Worm (Caenorhabditis elegans) whole organism, L2 larva: ENCODE results near the gene srw-76.

Experiments used
- C34F6.9 ChIP-seq: fragments of 150-350 bp; optimal IDR thresholded peaks from 2 replicates; lab custom pipeline; 2014; ENCODE audit warnings: missing biosample characterization, missing genetic modification characterization
- ZK546.5 ChIP-seq: sonication (generic microtip); optimal IDR thresholded peaks from 2 replicates; lab custom pipeline; 2017; ENCODE audit warnings: missing biosample characterization, missing genetic modification characterization
- aly-2 ChIP-seq: fragments of 150-350 bp; optimal IDR thresholded peaks from 2 replicates; lab custom pipeline; 2014; ENCODE audit warnings: missing biosample characterization, missing genetic modification characterization
- blmp-1 ChIP-seq: sonication (generic microtip); optimal IDR thresholded peaks from 2 replicates; lab custom pipeline; 2017; ENCODE audit warnings: missing genetic modification characterization, mild to moderate bottlenecking, missing compliant biosample characterization, antibody characterized with exemption, moderate library complexity; ENCODE audit not compliant: insufficient read depth
- ceh-82 ChIP-seq: fragments of 150-350 bp; optimal IDR thresholded peaks from 2 replicates; lab custom pipeline; 2014; ENCODE audit warnings: missing biosample characterization, missing genetic modification characterization
- crh-2 ChIP-seq: sonication (generic microtip); optimal IDR thresholded peaks from 2 replicates; lab custom pipeline; 2017; ENCODE audit warnings: missing biosample characterization, missing genetic modification characterization
- egl-27 ChIP-seq: sonication (generic microtip); optimal IDR thresholded peaks from 3 replicates; lab custom pipeline; 2017; ENCODE audit warnings: missing biosample characterization, missing genetic modification reagents, missing genetic modification characterization
- elt-1 ChIP-seq: fragments of 150-350 bp; optimal IDR thresholded peaks from 2 replicates; lab custom pipeline; 2014; ENCODE audit warnings: missing biosample characterization, missing genetic modification characterization
- elt-3 ChIP-seq: sonication (generic microtip); optimal IDR thresholded peaks from 2 replicates; lab custom pipeline; 2017; ENCODE audit warnings: missing biosample characterization, missing genetic modification characterization
- fos-1 ChIP-seq: fragments of 150-350 bp; optimal IDR thresholded peaks from 2 replicates; lab custom pipeline; 2014; ENCODE audit warnings: missing biosample characterization, missing genetic modification characterization
- gmeb-1 ChIP-seq: fragments of 150-350 bp; optimal IDR thresholded peaks from 2 replicates; lab custom pipeline; 2014; ENCODE audit warnings: missing biosample characterization, missing genetic modification characterization
- lin-11 ChIP-seq: fragments of 150-350 bp; sonication (generic microtip); optimal IDR thresholded peaks from 2 replicates; lab custom pipeline; 2014; ENCODE audit warnings: missing biosample characterization, missing genetic modification characterization, inconsistent platforms, mixed read lengths
- lin-13 ChIP-seq: fragments of 150-350 bp; optimal IDR thresholded peaks from 2 replicates; lab custom pipeline; 2014; ENCODE audit warnings: missing biosample characterization, missing genetic modification reagents, missing genetic modification characterization
- lsy-2 ChIP-seq, 2 experiments: fragments of 150-350 bp in 1 of 2; sonication (generic microtip) in 1 of 2; optimal IDR thresholded peaks; 2 replicates each; lab custom pipeline; 2014 to 2017; ENCODE audit warnings: missing biosample characterization in 2 of 2, missing genetic modification characterization in 2 of 2
- mab-5 ChIP-seq: fragments of 150-350 bp; optimal IDR thresholded peaks from 2 replicates; lab custom pipeline; 2014; ENCODE audit warnings: missing biosample characterization, missing genetic modification characterization
- mdl-1 ChIP-seq, 2 experiments: fragments of 150-350 bp in 1 of 2; sonication (generic microtip) in 1 of 2; optimal IDR thresholded peaks; 2 replicates each; lab custom pipeline; 2017; ENCODE audit warnings: missing biosample characterization in 2 of 2, missing genetic modification characterization in 2 of 2
- nhr-10 ChIP-seq: sonication (generic microtip); optimal IDR thresholded peaks from 2 replicates; lab custom pipeline; 2017; ENCODE audit warnings: missing biosample characterization, missing genetic modification characterization
- nhr-11 ChIP-seq: fragments of 150-350 bp; optimal IDR thresholded peaks from 2 replicates; lab custom pipeline; 2014; ENCODE audit warnings: missing biosample characterization, missing genetic modification characterization
- nhr-12 ChIP-seq: fragments of 150-350 bp; optimal IDR thresholded peaks from 2 replicates; lab custom pipeline; 2014; ENCODE audit warnings: missing biosample characterization, missing genetic modification characterization
- nhr-237 ChIP-seq: fragments of 150-350 bp; optimal IDR thresholded peaks from 2 replicates; lab custom pipeline; 2014; ENCODE audit warnings: missing biosample characterization, missing genetic modification characterization
- nhr-25 ChIP-seq: fragments of 150-350 bp; sonication (generic microtip); optimal IDR thresholded peaks from 3 replicates; lab custom pipeline; 2014; ENCODE audit warnings: missing biosample characterization, missing genetic modification characterization
- nhr-6 ChIP-seq: fragments of 150-350 bp; optimal IDR thresholded peaks from 2 replicates; lab custom pipeline; 2014; ENCODE audit warnings: missing biosample characterization, missing genetic modification characterization
- sem-4 ChIP-seq: fragments of 150-350 bp; optimal IDR thresholded peaks from 2 replicates; lab custom pipeline; 2014; ENCODE audit warnings: missing biosample characterization, missing genetic modification reagents, missing genetic modification characterization
- skn-1 ChIP-seq: sonication (generic microtip); optimal IDR thresholded peaks from 2 replicates; lab custom pipeline; 2017; ENCODE audit warnings: missing biosample characterization, missing genetic modification characterization
- sma-3 ChIP-seq: sonication (generic microtip); optimal IDR thresholded peaks from 2 replicates; lab custom pipeline; 2016; ENCODE audit warnings: missing genetic modification reagents, missing genetic modification characterization, missing compliant biosample characterization
- sma-9 ChIP-seq, 2 experiments: fragments of 150-350 bp in 1 of 2; sonication (generic microtip) in 1 of 2; optimal IDR thresholded peaks; 2 replicates each; lab custom pipeline; 2014 to 2016; ENCODE audit warnings: missing genetic modification characterization in 2 of 2, mild to moderate bottlenecking in 1 of 2, missing biosample characterization in 1 of 2, missing compliant biosample characterization in 1 of 2, missing genetic modification reagents in 1 of 2, moderate library complexity in 1 of 2
- unc-39 ChIP-seq: fragments of 150-350 bp; optimal IDR thresholded peaks from 2 replicates; lab custom pipeline; 2014; ENCODE audit warnings: missing biosample characterization, missing genetic modification characterization
- unc-62 ChIP-seq: fragments of 150-350 bp; optimal IDR thresholded peaks from 2 replicates; lab custom pipeline; 2014; ENCODE audit warnings: missing biosample characterization, missing genetic modification reagents, missing genetic modification characterization
- zag-1 ChIP-seq: fragments of 150-350 bp; optimal IDR thresholded peaks from 2 replicates; lab custom pipeline; 2014; ENCODE audit warnings: missing biosample characterization, missing genetic modification characterization
- ztf-1 ChIP-seq: fragments of 200-800 bp; sonication (Bioruptor generic); conservative IDR thresholded peaks from 2 replicates; pipeline ENCODE4 v1.3.6; 2022; ENCODE audit warnings: missing genetic modification characterization, missing compliant biosample characterization
- ztf-11 ChIP-seq: sonication (generic microtip); optimal IDR thresholded peaks from 2 replicates; lab custom pipeline; 2017; ENCODE audit warnings: missing biosample characterization, missing genetic modification characterization
- ztf-4 ChIP-seq: fragments of 150-350 bp; optimal IDR thresholded peaks from 2 replicates; lab custom pipeline; 2014; ENCODE audit warnings: missing biosample characterization, missing genetic modification characterization

srw-76 gene

DNA sequence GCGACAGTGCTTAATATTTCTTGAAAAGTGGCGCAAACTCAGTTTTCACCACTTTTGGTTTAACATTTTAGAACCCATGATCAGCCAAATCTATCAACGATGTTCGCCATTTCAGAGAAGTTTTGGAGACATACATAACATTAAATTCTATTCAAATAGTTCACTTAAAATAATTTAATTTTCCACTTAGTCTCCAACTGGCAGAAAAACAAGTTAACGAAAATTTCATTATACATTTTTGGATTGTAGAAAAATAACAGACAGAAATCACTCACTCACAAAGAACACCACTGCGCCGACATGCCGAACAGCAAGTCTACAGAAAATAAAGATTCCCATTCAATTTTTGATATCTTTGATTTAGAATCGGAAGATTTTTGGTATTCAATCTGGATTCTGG is 41.9 kb upstream of the srw-76 start, which contains the start of gene srw-44:
Gene srw-44, plus strand, starts transcription at position 301 of the 400 bp plus-strand sequence.
- no peak for TF ChIP-seq crh-2 (tag; lab: Kevin White, UChicago)

DNA sequence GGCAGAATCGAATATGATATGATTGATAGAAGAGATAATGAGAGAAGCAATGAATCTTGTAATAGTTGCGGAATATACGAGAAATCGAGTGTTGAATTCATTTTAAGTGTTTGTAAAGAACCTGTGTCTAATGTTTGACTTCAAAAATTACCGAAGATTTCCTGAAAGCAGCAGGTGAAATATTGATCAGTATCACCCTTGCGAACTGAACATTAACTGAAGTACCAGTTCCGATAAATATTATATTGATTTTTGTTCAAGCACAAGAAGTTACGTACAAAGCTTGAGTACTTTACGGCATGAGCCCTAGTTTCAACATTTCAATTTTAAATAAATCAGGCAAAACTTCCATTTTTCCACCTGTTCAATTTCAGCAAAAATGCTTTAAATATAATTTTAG is 41.1 kb upstream of the srw-76 start, which contains the start of gene srz-103:
Gene srz-103, minus strand, starts transcription at position 101 of the 400 bp plus-strand sequence.
- TF ChIP-seq sma-9 (GFP tag; optimal IDR thresholded peaks at IDR 0.05; lab: Kevin White, UChicago), result no peak
- no peak for TF ChIP-seq sma-9 (tag; optimal IDR thresholded peaks at IDR 0.05; lab: Kevin White, UChicago)
- no peak for TF ChIP-seq unc-39 (tag; lab: Kevin White, UChicago)
- TF ChIP-seq nhr-25, result no peak
- TF ChIP-seq nhr-6, result no peak
- no peak for TF ChIP-seq mdl-1 (tag; optimal IDR thresholded peaks at IDR 0.05; lab: Kevin White, UChicago)
- TF ChIP-seq elt-3 (tag; lab: Kevin White, UChicago), result no peak
- TF ChIP-seq fos-1 (tag; lab: Kevin White, UChicago), result no peak

DNA sequence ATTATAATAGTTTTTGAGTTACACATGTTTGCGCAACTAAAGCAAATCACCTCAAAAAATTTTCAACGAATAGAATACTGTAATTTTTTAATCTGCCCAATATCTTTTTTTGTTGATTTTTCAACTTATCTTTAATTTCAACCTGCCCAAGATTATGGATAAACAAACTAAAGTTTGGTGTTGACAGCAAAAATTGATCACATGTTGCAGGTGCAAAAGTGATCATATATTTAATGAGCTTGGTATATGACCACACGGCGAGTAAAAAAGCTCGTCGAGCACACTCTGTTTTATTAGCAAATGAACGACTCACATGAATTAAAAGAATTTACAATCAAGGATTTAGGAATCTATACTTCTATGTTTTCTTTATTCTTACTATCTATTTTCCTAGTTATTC is 37.4 kb upstream of the srw-76 start, which contains the start of gene srz-1:
Gene srz-1, plus strand, starts transcription at position 301 of the 400 bp plus-strand sequence.
- TF ChIP-seq fos-1 (tag; lab: Kevin White, UChicago), result no peak
- no peak for TF ChIP-seq lin-13 (GFP tag; lab: Kevin White, UChicago)
- no peak for TF ChIP-seq zag-1 (tag; lab: Kevin White, UChicago)
- TF ChIP-seq unc-62, result no peak
- TF ChIP-seq lsy-2 (tag; optimal IDR thresholded peaks at IDR 0.05; lab: Kevin White, UChicago), result no peak
- no peak for TF ChIP-seq nhr-237 (tag; lab: Kevin White, UChicago)
- TF ChIP-seq aly-2, result no peak

DNA sequence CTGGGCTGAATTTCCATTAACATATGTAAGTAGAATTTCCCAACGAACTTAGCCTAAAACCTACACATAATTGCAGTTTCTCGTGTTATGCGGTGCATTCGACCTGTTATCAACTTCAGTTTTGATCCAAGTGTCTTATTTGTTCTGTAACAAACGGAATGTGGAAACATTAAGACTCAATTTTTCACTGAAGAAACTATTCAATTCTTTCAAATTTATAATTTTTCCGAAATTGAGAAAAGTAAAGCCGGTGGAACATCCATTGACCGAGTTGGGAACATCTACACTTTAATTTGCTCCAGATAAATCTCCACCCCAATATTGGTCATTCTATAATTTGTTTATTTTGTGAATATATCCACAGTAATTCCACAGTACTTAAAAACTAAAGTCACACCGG is 36.3 kb upstream of the srw-76 start:
- TF ChIP-seq egl-27 (tag; lab: Kevin White, UChicago) (no peak), lin-11 (tag; lab: Kevin White, UChicago) (no peak), sma-3 (GFP tag; lab: Kevin White, UChicago) (no peak), skn-1 (tag; lab: Kevin White, UChicago) (no peak), blmp-1 (tag; lab: Kevin White, UChicago) (no peak), nhr-12 (tag; lab: Kevin White, UChicago) (no peak), nhr-10 (tag; lab: Kevin White, UChicago) (no peak), elt-1 (no peak)

DNA sequence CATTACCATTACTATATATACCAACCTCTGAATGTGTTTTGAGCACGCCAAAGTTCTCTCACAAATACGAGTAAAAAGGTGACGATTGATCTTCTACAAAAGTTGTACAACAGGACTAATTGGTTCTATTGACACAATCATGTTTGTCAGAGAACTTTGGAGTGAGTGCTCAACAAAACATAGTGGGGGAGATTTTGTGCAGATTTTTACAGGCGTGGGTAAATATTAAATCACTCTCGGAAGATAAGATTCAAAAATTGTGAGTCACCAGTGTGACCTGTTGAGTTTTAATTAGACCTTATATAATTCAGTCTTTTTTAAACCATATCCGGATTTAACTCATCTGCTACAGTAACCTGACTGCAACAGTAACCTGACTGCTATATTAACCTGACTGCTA is 34.1 kb upstream of the srw-76 start, which contains the start of gene F14F8.8:
Gene F14F8.8, minus strand, starts transcription at position 101 of the 400 bp plus-strand sequence.
- TF ChIP-seq ztf-1 (no peak), ztf-4 (no peak), ZK546.5 (tag; lab: Kevin White, UChicago) (no peak), gmeb-1 (tag; lab: Kevin White, UChicago) (no peak), sma-9 (GFP tag; optimal IDR thresholded peaks at IDR 0.05; lab: Kevin White, UChicago) (no peak), sma-9 (tag; optimal IDR thresholded peaks at IDR 0.05; lab: Kevin White, UChicago) (no peak), crh-2 (tag; lab: Kevin White, UChicago) (no peak), C34F6.9 (tag; lab: Kevin White, UChicago) (no peak), aly-2 (no peak), nhr-11 (tag; lab: Kevin White, UChicago) (no peak), mab-5 (tag; lab: Kevin White, UChicago) (no peak), mdl-1 (tag; optimal IDR thresholded peaks at IDR 0.05; lab: Kevin White, UChicago) (no peak), nhr-10 (tag; lab: Kevin White, UChicago) (no peak), sem-4 (tag; lab: Kevin White, UChicago) (no peak), ceh-82 (tag; lab: Kevin White, UChicago) (no peak), ztf-11 (no peak)

DNA sequence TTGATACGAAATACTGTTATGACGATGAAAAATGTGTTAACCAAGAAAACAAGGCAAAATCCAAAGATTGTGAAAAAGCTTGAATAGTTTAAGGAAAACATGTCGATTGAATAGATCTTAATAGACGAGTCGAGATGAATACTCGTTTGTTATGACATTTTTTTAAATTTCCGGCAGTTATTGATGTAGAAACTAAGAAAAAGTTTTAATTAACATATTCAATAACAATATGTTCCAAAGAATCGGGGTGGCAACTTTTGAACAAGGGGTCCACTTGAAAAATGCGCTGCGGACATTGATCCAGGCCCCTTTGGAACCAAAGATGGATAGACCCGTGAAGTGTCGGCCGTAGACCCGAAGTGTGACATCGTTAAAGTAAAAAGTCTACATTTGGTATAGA is 33.1 kb upstream of the srw-76 start, which contains the start of gene str-61:
Gene str-61, minus strand, starts transcription at position 101 of the 400 bp plus-strand sequence.
- no peak for TF ChIP-seq aly-2
- TF ChIP-seq, all 48 proteins: peak for 0
